Fruit fly (Drosophila melanogaster) whole organism, embryonic: ENCODE data around the gene ball.

Experiments used
- Atf3 ChIP-seq: fragments of 200-800 bp; sonication (Bioruptor generic); optimal IDR thresholded peaks from 3 replicates; lab custom pipeline; 2016; ENCODE audit warnings: missing biosample characterization, missing genetic modification characterization
- Bgb ChIP-seq: fragments of 200-800 bp; sonication (Bioruptor generic); IDR thresholded peaks from 2 replicates; pipeline ENCODE4 v1.3.6; 2022; ENCODE audit warnings: missing biosample characterization, missing genetic modification characterization; ENCODE audit not compliant: partially characterized antibody
- CG17328 ChIP-seq: fragments of 200-800 bp; sonication (Bioruptor generic); IDR thresholded peaks from 2 replicates; pipeline ENCODE4 v1.3.6; 2022; ENCODE audit warnings: missing biosample characterization, missing genetic modification characterization
- CG43689 ChIP-seq: fragments of 200-800 bp; sonication (Bioruptor generic); IDR thresholded peaks from 2 replicates; pipeline ENCODE4 v1.3.6; 2022; ENCODE audit warnings: missing biosample characterization, missing genetic modification characterization
- Eip74EF ChIP-seq, 2 experiments: fragments of 200-800 bp in 1 of 2; fragments of >200 bp in 1 of 2; sonication (Bioruptor generic) in 1 of 2; optimal IDR thresholded peaks; 2 replicates each; lab custom pipeline; 2017 to 2019; ENCODE audit warnings: missing biosample characterization in 2 of 2, missing genetic modification characterization in 2 of 2, mild to moderate bottlenecking in 1 of 2, moderate library complexity in 1 of 2
- Rfx ChIP-seq: fragments of 200-800 bp; sonication (Bioruptor generic); IDR thresholded peaks from 2 replicates; pipeline ENCODE4 v1.3.6; 2022; ENCODE audit warnings: missing biosample characterization, missing genetic modification characterization
- br ChIP-seq: fragments of >200 bp; optimal IDR thresholded peaks from 2 replicates; lab custom pipeline; 2017
- pzg ChIP-seq: fragments of 200-800 bp; sonication (Bioruptor generic); optimal IDR thresholded peaks from 3 replicates; lab custom pipeline; 2018; ENCODE audit warnings: missing biosample characterization, mild to moderate bottlenecking, missing genetic modification characterization, moderate library complexity

- TF ChIP-seq Bgb (GFP tag; lab: Robert Waterston, UW) = peak; percentile 84
- 0 out of 2 replicates have a peak, but pooled peaks have one; percentile 41 for TF ChIP-seq CG17328 (GFP tag; lab: Robert Waterston, UW)
- peak in 1 of 2 experiments; percentile 54 for TF ChIP-seq Eip74EF (GFP tag; optimal IDR thresholded peaks at IDR 0.05; lab: Kevin White, UChicago)
- peak; percentile 70 for TF ChIP-seq Rfx (GFP tag; lab: Robert Waterston, UW)
- TF ChIP-seq CG43689 = no peak
- peak; percentile 99 for TF ChIP-seq pzg
- no peak for TF ChIP-seq br (lab: Kevin White, UChicago)
- peak; percentile 32 for TF ChIP-seq Atf3
Measured at dm6 chr3R:26881121-26881895, 14.7 kb upstream of the ball start, which contains the start of the genes ro and T48.
